Worm (Caenorhabditis elegans) whole organism, mixed stage, embryonic: ENCODE results near the gene R07B1.9.

ENCODE experiments used
- ceh-83 ChIP-seq: fragments of 200-800 bp; sonication (Bioruptor generic); optimal IDR thresholded peaks from 2 replicates; lab custom pipeline; 2018; ENCODE audit warnings: mild to moderate bottlenecking, missing genetic modification characterization, missing compliant biosample characterization
- unc-39 ChIP-seq: fragments of 150-350 bp; optimal IDR thresholded peaks from 2 replicates; lab custom pipeline; 2014; ENCODE audit warnings: missing biosample characterization, missing genetic modification characterization
- unc-62 ChIP-seq: fragments of 150-350 bp; optimal IDR thresholded peaks from 2 replicates; lab custom pipeline; 2014; ENCODE audit warnings: missing biosample characterization, missing genetic modification reagents, missing genetic modification characterization
- ztf-11 ChIP-seq: fragments of 150-350 bp; optimal IDR thresholded peaks from 2 replicates; lab custom pipeline; 2014; ENCODE audit warnings: missing biosample characterization, missing genetic modification characterization

- TF ChIP-seq ztf-11 (tag; lab: Kevin White, UChicago): no peak
- no peak for TF ChIP-seq ceh-83 (GFP tag; lab: Kevin White, UChicago)
- no peak for TF ChIP-seq unc-62 (GFP tag; lab: Kevin White, UChicago)
- TF ChIP-seq unc-39: no peak
These were observed 30.2 kb upstream of the R07B1.9 start, which contains the start of gene vab-15 for ce11 chrX:9846975-9847374.
